Worm (Caenorhabditis elegans) whole organism, L2 larva: Measurements from ENCODE around the gene fbxa-99.

Experiments
- F13H6.1 ChIP-seq: sonication (generic microtip); optimal IDR thresholded peaks from 2 replicates; lab custom pipeline; 2016; ENCODE audit warnings: missing genetic modification characterization, missing compliant biosample characterization
- R02D3.7 ChIP-seq: fragments of 150-350 bp; optimal IDR thresholded peaks from 2 replicates; lab custom pipeline; 2014; ENCODE audit warnings: missing biosample characterization, missing genetic modification characterization
- Y55F3AM.14 ChIP-seq: fragments of 200-800 bp; sonication (Bioruptor generic); optimal IDR thresholded peaks from 2 replicates; lab custom pipeline; 2018; ENCODE audit warnings: mild to moderate bottlenecking, missing genetic modification characterization, missing compliant biosample characterization
- ZK546.5 ChIP-seq: sonication (generic microtip); optimal IDR thresholded peaks from 2 replicates; lab custom pipeline; 2017; ENCODE audit warnings: missing biosample characterization, missing genetic modification characterization
- alr-1 ChIP-seq: fragments of 150-350 bp; optimal IDR thresholded peaks from 2 replicates; lab custom pipeline; 2014; ENCODE audit warnings: missing biosample characterization, missing genetic modification characterization
- aly-2 ChIP-seq: fragments of 150-350 bp; optimal IDR thresholded peaks from 2 replicates; lab custom pipeline; 2014; ENCODE audit warnings: missing biosample characterization, missing genetic modification characterization
- ama-1 ChIP-seq: fragments of 150-350 bp; optimal IDR thresholded peaks from 2 replicates; lab custom pipeline; 2018; ENCODE audit warnings: inconsistent platforms
- blmp-1 ChIP-seq: sonication (generic microtip); optimal IDR thresholded peaks from 2 replicates; lab custom pipeline; 2017; ENCODE audit warnings: missing genetic modification characterization, mild to moderate bottlenecking, missing compliant biosample characterization, antibody characterized with exemption, moderate library complexity; ENCODE audit not compliant: insufficient read depth
- crh-2 ChIP-seq: sonication (generic microtip); optimal IDR thresholded peaks from 2 replicates; lab custom pipeline; 2017; ENCODE audit warnings: missing biosample characterization, missing genetic modification characterization
- dmd-4 ChIP-seq: sonication (generic microtip); optimal IDR thresholded peaks from 2 replicates; lab custom pipeline; 2017; ENCODE audit warnings: missing biosample characterization, missing genetic modification characterization
- egl-27 ChIP-seq: sonication (generic microtip); optimal IDR thresholded peaks from 3 replicates; lab custom pipeline; 2017; ENCODE audit warnings: missing biosample characterization, missing genetic modification reagents, missing genetic modification characterization
- elt-1 ChIP-seq: fragments of 150-350 bp; optimal IDR thresholded peaks from 2 replicates; lab custom pipeline; 2014; ENCODE audit warnings: missing biosample characterization, missing genetic modification characterization
- fos-1 ChIP-seq: fragments of 150-350 bp; optimal IDR thresholded peaks from 2 replicates; lab custom pipeline; 2014; ENCODE audit warnings: missing biosample characterization, missing genetic modification characterization
- gmeb-1 ChIP-seq: fragments of 150-350 bp; optimal IDR thresholded peaks from 2 replicates; lab custom pipeline; 2014; ENCODE audit warnings: missing biosample characterization, missing genetic modification characterization
- lin-11 ChIP-seq: fragments of 150-350 bp; sonication (generic microtip); optimal IDR thresholded peaks from 2 replicates; lab custom pipeline; 2014; ENCODE audit warnings: missing biosample characterization, missing genetic modification characterization, inconsistent platforms, mixed read lengths
- lin-13 ChIP-seq: fragments of 150-350 bp; optimal IDR thresholded peaks from 2 replicates; lab custom pipeline; 2014; ENCODE audit warnings: missing biosample characterization, missing genetic modification reagents, missing genetic modification characterization
- lin-39 ChIP-seq: fragments of 150-350 bp; optimal IDR thresholded peaks from 2 replicates; lab custom pipeline; 2014; ENCODE audit warnings: missing biosample characterization, missing genetic modification reagents, missing genetic modification characterization
- lsy-2 ChIP-seq, 2 experiments: fragments of 150-350 bp in 1 of 2; sonication (generic microtip) in 1 of 2; optimal IDR thresholded peaks; 2 replicates each; lab custom pipeline; 2014 to 2017; ENCODE audit warnings: missing biosample characterization in 2 of 2, missing genetic modification characterization in 2 of 2
- mab-5 ChIP-seq: fragments of 150-350 bp; optimal IDR thresholded peaks from 2 replicates; lab custom pipeline; 2014; ENCODE audit warnings: missing biosample characterization, missing genetic modification characterization
- mdl-1 ChIP-seq, 2 experiments: fragments of 150-350 bp in 1 of 2; sonication (generic microtip) in 1 of 2; optimal IDR thresholded peaks; 2 replicates each; lab custom pipeline; 2017; ENCODE audit warnings: missing biosample characterization in 2 of 2, missing genetic modification characterization in 2 of 2
- nhr-10 ChIP-seq: sonication (generic microtip); optimal IDR thresholded peaks from 2 replicates; lab custom pipeline; 2017; ENCODE audit warnings: missing biosample characterization, missing genetic modification characterization
- nhr-11 ChIP-seq: fragments of 150-350 bp; optimal IDR thresholded peaks from 2 replicates; lab custom pipeline; 2014; ENCODE audit warnings: missing biosample characterization, missing genetic modification characterization
- nhr-23 ChIP-seq: fragments of 150-350 bp; optimal IDR thresholded peaks from 2 replicates; lab custom pipeline; 2014; ENCODE audit warnings: missing biosample characterization, missing genetic modification reagents, missing genetic modification characterization
- nhr-237 ChIP-seq: fragments of 150-350 bp; optimal IDR thresholded peaks from 2 replicates; lab custom pipeline; 2014; ENCODE audit warnings: missing biosample characterization, missing genetic modification characterization
- nhr-25 ChIP-seq: fragments of 150-350 bp; sonication (generic microtip); optimal IDR thresholded peaks from 3 replicates; lab custom pipeline; 2014; ENCODE audit warnings: missing biosample characterization, missing genetic modification characterization
- nhr-6 ChIP-seq: fragments of 150-350 bp; optimal IDR thresholded peaks from 2 replicates; lab custom pipeline; 2014; ENCODE audit warnings: missing biosample characterization, missing genetic modification characterization
- nhr-77 ChIP-seq: fragments of 150-350 bp; optimal IDR thresholded peaks from 2 replicates; lab custom pipeline; 2014; ENCODE audit warnings: missing biosample characterization, missing genetic modification characterization
- sem-4 ChIP-seq: fragments of 150-350 bp; optimal IDR thresholded peaks from 2 replicates; lab custom pipeline; 2014; ENCODE audit warnings: missing biosample characterization, missing genetic modification reagents, missing genetic modification characterization
- skn-1 ChIP-seq: sonication (generic microtip); optimal IDR thresholded peaks from 2 replicates; lab custom pipeline; 2017; ENCODE audit warnings: missing biosample characterization, missing genetic modification characterization
- sma-3 ChIP-seq: sonication (generic microtip); optimal IDR thresholded peaks from 2 replicates; lab custom pipeline; 2016; ENCODE audit warnings: missing genetic modification reagents, missing genetic modification characterization, missing compliant biosample characterization
- sma-9 ChIP-seq, 2 experiments: fragments of 150-350 bp in 1 of 2; sonication (generic microtip) in 1 of 2; optimal IDR thresholded peaks; 2 replicates each; lab custom pipeline; 2014 to 2016; ENCODE audit warnings: missing genetic modification characterization in 2 of 2, mild to moderate bottlenecking in 1 of 2, missing biosample characterization in 1 of 2, missing compliant biosample characterization in 1 of 2, missing genetic modification reagents in 1 of 2, moderate library complexity in 1 of 2
- snpc-4 ChIP-seq: fragments of 150-350 bp; optimal IDR thresholded peaks from 2 replicates; lab custom pipeline; 2014; ENCODE audit warnings: missing biosample characterization, missing genetic modification characterization
- unc-55 ChIP-seq: fragments of 150-350 bp; sonication (generic microtip); optimal IDR thresholded peaks from 3 replicates; lab custom pipeline; 2014; ENCODE audit warnings: missing biosample characterization, missing genetic modification reagents, missing genetic modification characterization
- unc-62 ChIP-seq: fragments of 150-350 bp; optimal IDR thresholded peaks from 2 replicates; lab custom pipeline; 2014; ENCODE audit warnings: missing biosample characterization, missing genetic modification reagents, missing genetic modification characterization
- zag-1 ChIP-seq: fragments of 150-350 bp; optimal IDR thresholded peaks from 2 replicates; lab custom pipeline; 2014; ENCODE audit warnings: missing biosample characterization, missing genetic modification characterization
- ztf-1 ChIP-seq: fragments of 200-800 bp; sonication (Bioruptor generic); conservative IDR thresholded peaks from 2 replicates; pipeline ENCODE4 v1.3.6; 2022; ENCODE audit warnings: missing genetic modification characterization, missing compliant biosample characterization
- ztf-4 ChIP-seq: fragments of 150-350 bp; optimal IDR thresholded peaks from 2 replicates; lab custom pipeline; 2014; ENCODE audit warnings: missing biosample characterization, missing genetic modification characterization

fbxa-99 gene

ce11 chrV:16016977-16017376 lies 34.3 kb upstream of the fbxa-99 start:
- no peak for TF ChIP-seq ztf-1 (GFP tag; lab: Robert Waterston, UW)
- no peak for TF ChIP-seq Y55F3AM.14 (GFP tag; lab: Kevin White, UChicago)
- TF ChIP-seq alr-1 (tag; lab: Kevin White, UChicago): no peak
- no peak for TF ChIP-seq egl-27 (tag; lab: Kevin White, UChicago)
- TF ChIP-seq gmeb-1 (tag; lab: Kevin White, UChicago): no peak
- no peak for TF ChIP-seq elt-1 (tag; lab: Kevin White, UChicago)
- TF ChIP-seq lin-13 (GFP tag; lab: Kevin White, UChicago): no peak
- no peak for TF ChIP-seq R02D3.7 (tag; lab: Kevin White, UChicago)
- TF ChIP-seq lin-39 (tag; lab: Kevin White, UChicago): no peak
- no peak for TF ChIP-seq ztf-4 (tag; lab: Kevin White, UChicago)
- no peak for TF ChIP-seq sma-9 (GFP tag; optimal IDR thresholded peaks at IDR 0.05; lab: Kevin White, UChicago)
- TF ChIP-seq sma-9 (tag; optimal IDR thresholded peaks at IDR 0.05; lab: Kevin White, UChicago): no peak
- TF ChIP-seq mab-5 (tag; lab: Kevin White, UChicago): no peak
- no peak for TF ChIP-seq lin-11 (tag; lab: Kevin White, UChicago)
- TF ChIP-seq blmp-1 (tag; lab: Kevin White, UChicago): no peak
- TF ChIP-seq aly-2: no peak
- TF ChIP-seq, all 48 proteins: peak for 0

ce11 chrV:16015652-16016051 lies 33.0 kb upstream of the fbxa-99 start, which contains the start of gene str-232:
Gene str-232, minus strand, starts transcription at chrV:16015752.
- TF ChIP-seq nhr-77 (tag; lab: Kevin White, UChicago): no peak
- no peak for TF ChIP-seq sma-3
- TF ChIP-seq nhr-6 (tag; lab: Kevin White, UChicago): no peak
- no peak for TF ChIP-seq dmd-4 (tag; lab: Kevin White, UChicago)
- TF ChIP-seq ama-1 (lab: Kevin White, UChicago): no peak
- TF ChIP-seq mdl-1 (tag; optimal IDR thresholded peaks at IDR 0.05; lab: Kevin White, UChicago): no peak
- no peak for TF ChIP-seq nhr-237 (tag; lab: Kevin White, UChicago)
- TF ChIP-seq ZK546.5: no peak
- no peak for TF ChIP-seq Y55F3AM.14 (GFP tag; lab: Kevin White, UChicago)
- TF ChIP-seq unc-62: no peak
- TF ChIP-seq crh-2 (tag; lab: Kevin White, UChicago): no peak
- TF ChIP-seq elt-1 (tag; lab: Kevin White, UChicago): no peak
- no peak for TF ChIP-seq fos-1 (tag; lab: Kevin White, UChicago)

ce11 chrV:16009564-16009963 lies 26.9 kb upstream of the fbxa-99 start, which contains the start of gene str-233:
Gene str-233, minus strand, starts transcription at chrV:16009664.
- no peak for TF ChIP-seq snpc-4 (tag; lab: Kevin White, UChicago)
- no peak for TF ChIP-seq nhr-11 (tag; lab: Kevin White, UChicago)
- TF ChIP-seq lsy-2 (tag; optimal IDR thresholded peaks at IDR 0.05; lab: Kevin White, UChicago): no peak
- no peak for TF ChIP-seq gmeb-1 (tag; lab: Kevin White, UChicago)

ce11 chrV:16007505-16007904 lies 24.9 kb upstream of the fbxa-99 start, which contains the start of gene str-231:
Gene str-231, minus strand, starts transcription at chrV:16007605.
- no peak for TF ChIP-seq nhr-77 (tag; lab: Kevin White, UChicago)
- no peak for TF ChIP-seq nhr-23 (tag; lab: Kevin White, UChicago)
- TF ChIP-seq aly-2: no peak
- no peak for TF ChIP-seq nhr-10 (tag; lab: Kevin White, UChicago)
- no peak for TF ChIP-seq nhr-25 (tag; lab: Kevin White, UChicago)
- TF ChIP-seq skn-1 (tag; lab: Kevin White, UChicago): no peak
- no peak for TF ChIP-seq unc-55 (GFP tag; lab: Kevin White, UChicago)
- TF ChIP-seq F13H6.1: no peak
- no peak for TF ChIP-seq lin-11 (tag; lab: Kevin White, UChicago)
- no peak for TF ChIP-seq ama-1 (lab: Kevin White, UChicago)
- no peak for TF ChIP-seq nhr-11 (tag; lab: Kevin White, UChicago)
- TF ChIP-seq blmp-1 (tag; lab: Kevin White, UChicago): no peak
- TF ChIP-seq zag-1: no peak
- TF ChIP-seq sem-4 (tag; lab: Kevin White, UChicago): no peak
